Worm (Caenorhabditis elegans): ENCODE results near the gene twk-7.

DNA sequence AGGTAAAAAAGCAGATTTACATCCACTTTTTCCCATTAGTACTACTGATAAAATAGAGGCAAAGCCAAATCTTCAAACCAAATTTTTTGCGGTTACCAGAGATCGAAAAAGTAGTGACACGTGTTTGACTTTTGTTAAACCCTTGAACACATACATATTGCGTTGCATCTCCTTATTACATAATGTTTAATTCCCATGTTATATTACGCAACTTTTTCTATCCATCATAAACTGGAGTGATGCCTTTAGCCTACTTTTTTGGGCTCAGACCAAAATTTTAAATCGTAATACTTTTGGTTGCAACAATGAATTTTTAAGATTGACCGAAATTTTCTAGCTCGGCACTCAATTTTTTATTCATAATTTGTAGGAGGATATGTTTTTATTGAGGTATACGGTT, 21.6 kb downstream of the twk-7 start:
- TF ChIP-seq nhr-11 (tag; optimal IDR thresholded peaks at IDR 0.05) (no peak), snpc-4 (tag; optimal IDR thresholded peaks at IDR 0.05) (no peak), jun-1 (tag; optimal IDR thresholded peaks at IDR 0.05) (no peak), nhr-237 (tag; optimal IDR thresholded peaks at IDR 0.05) (no peak)
